Fruit fly (Drosophila melanogaster): ENCODE results near the gene CG14720.

- TF ChIP-seq CG8478 (optimal IDR thresholded peaks at IDR 0.05) (no peak), CTCF (optimal IDR thresholded peaks at IDR 0.05) (no peak)
Measured at dm6 chr3R:11758160-11758506, 46.7 kb downstream of the CG14720 start.
